Worm (Caenorhabditis elegans) whole organism, L2 larva: ENCODE data around the gene C35A5.5.

Experiments
- C34F6.9 ChIP-seq: fragments of 150-350 bp; optimal IDR thresholded peaks from 2 replicates; lab custom pipeline; 2014; ENCODE audit warnings: missing biosample characterization, missing genetic modification characterization
- F13H6.1 ChIP-seq: sonication (generic microtip); optimal IDR thresholded peaks from 2 replicates; lab custom pipeline; 2016; ENCODE audit warnings: missing genetic modification characterization, missing compliant biosample characterization
- R02D3.7 ChIP-seq: fragments of 150-350 bp; optimal IDR thresholded peaks from 2 replicates; lab custom pipeline; 2014; ENCODE audit warnings: missing biosample characterization, missing genetic modification characterization
- Y55F3AM.14 ChIP-seq: fragments of 200-800 bp; sonication (Bioruptor generic); optimal IDR thresholded peaks from 2 replicates; lab custom pipeline; 2018; ENCODE audit warnings: mild to moderate bottlenecking, missing genetic modification characterization, missing compliant biosample characterization
- ZK546.5 ChIP-seq: sonication (generic microtip); optimal IDR thresholded peaks from 2 replicates; lab custom pipeline; 2017; ENCODE audit warnings: missing biosample characterization, missing genetic modification characterization
- aly-2 ChIP-seq: fragments of 150-350 bp; optimal IDR thresholded peaks from 2 replicates; lab custom pipeline; 2014; ENCODE audit warnings: missing biosample characterization, missing genetic modification characterization
- ama-1 ChIP-seq: fragments of 150-350 bp; optimal IDR thresholded peaks from 2 replicates; lab custom pipeline; 2018; ENCODE audit warnings: inconsistent platforms
- blmp-1 ChIP-seq: sonication (generic microtip); optimal IDR thresholded peaks from 2 replicates; lab custom pipeline; 2017; ENCODE audit warnings: missing genetic modification characterization, mild to moderate bottlenecking, missing compliant biosample characterization, antibody characterized with exemption, moderate library complexity; ENCODE audit not compliant: insufficient read depth
- ceh-16 ChIP-seq: fragments of 150-350 bp; optimal IDR thresholded peaks from 2 replicates; lab custom pipeline; 2014; ENCODE audit warnings: missing biosample characterization, missing genetic modification characterization
- ceh-82 ChIP-seq: fragments of 150-350 bp; optimal IDR thresholded peaks from 2 replicates; lab custom pipeline; 2014; ENCODE audit warnings: missing biosample characterization, missing genetic modification characterization
- crh-2 ChIP-seq: sonication (generic microtip); optimal IDR thresholded peaks from 2 replicates; lab custom pipeline; 2017; ENCODE audit warnings: missing biosample characterization, missing genetic modification characterization
- dmd-4 ChIP-seq: sonication (generic microtip); optimal IDR thresholded peaks from 2 replicates; lab custom pipeline; 2017; ENCODE audit warnings: missing biosample characterization, missing genetic modification characterization
- egl-27 ChIP-seq: sonication (generic microtip); optimal IDR thresholded peaks from 3 replicates; lab custom pipeline; 2017; ENCODE audit warnings: missing biosample characterization, missing genetic modification reagents, missing genetic modification characterization
- elt-3 ChIP-seq: sonication (generic microtip); optimal IDR thresholded peaks from 2 replicates; lab custom pipeline; 2017; ENCODE audit warnings: missing biosample characterization, missing genetic modification characterization
- fos-1 ChIP-seq: fragments of 150-350 bp; optimal IDR thresholded peaks from 2 replicates; lab custom pipeline; 2014; ENCODE audit warnings: missing biosample characterization, missing genetic modification characterization
- gmeb-1 ChIP-seq: fragments of 150-350 bp; optimal IDR thresholded peaks from 2 replicates; lab custom pipeline; 2014; ENCODE audit warnings: missing biosample characterization, missing genetic modification characterization
- lin-39 ChIP-seq: fragments of 150-350 bp; optimal IDR thresholded peaks from 2 replicates; lab custom pipeline; 2014; ENCODE audit warnings: missing biosample characterization, missing genetic modification reagents, missing genetic modification characterization
- mab-5 ChIP-seq: fragments of 150-350 bp; optimal IDR thresholded peaks from 2 replicates; lab custom pipeline; 2014; ENCODE audit warnings: missing biosample characterization, missing genetic modification characterization
- mbf-1 ChIP-seq: sonication (generic microtip); optimal IDR thresholded peaks from 2 replicates; lab custom pipeline; 2017; ENCODE audit warnings: missing biosample characterization, missing genetic modification characterization
- mdl-1 ChIP-seq, 2 experiments: fragments of 150-350 bp in 1 of 2; sonication (generic microtip) in 1 of 2; optimal IDR thresholded peaks; 2 replicates each; lab custom pipeline; 2017; ENCODE audit warnings: missing biosample characterization in 2 of 2, missing genetic modification characterization in 2 of 2
- nhr-10 ChIP-seq: sonication (generic microtip); optimal IDR thresholded peaks from 2 replicates; lab custom pipeline; 2017; ENCODE audit warnings: missing biosample characterization, missing genetic modification characterization
- nhr-11 ChIP-seq: fragments of 150-350 bp; optimal IDR thresholded peaks from 2 replicates; lab custom pipeline; 2014; ENCODE audit warnings: missing biosample characterization, missing genetic modification characterization
- nhr-12 ChIP-seq: fragments of 150-350 bp; optimal IDR thresholded peaks from 2 replicates; lab custom pipeline; 2014; ENCODE audit warnings: missing biosample characterization, missing genetic modification characterization
- nhr-129 ChIP-seq: fragments of 150-350 bp; optimal IDR thresholded peaks from 2 replicates; lab custom pipeline; 2014; ENCODE audit warnings: missing biosample characterization, missing genetic modification characterization
- nhr-23 ChIP-seq: fragments of 150-350 bp; optimal IDR thresholded peaks from 2 replicates; lab custom pipeline; 2014; ENCODE audit warnings: missing biosample characterization, missing genetic modification reagents, missing genetic modification characterization
- nhr-25 ChIP-seq: fragments of 150-350 bp; sonication (generic microtip); optimal IDR thresholded peaks from 3 replicates; lab custom pipeline; 2014; ENCODE audit warnings: missing biosample characterization, missing genetic modification characterization
- nhr-6 ChIP-seq: fragments of 150-350 bp; optimal IDR thresholded peaks from 2 replicates; lab custom pipeline; 2014; ENCODE audit warnings: missing biosample characterization, missing genetic modification characterization
- nhr-77 ChIP-seq: fragments of 150-350 bp; optimal IDR thresholded peaks from 2 replicates; lab custom pipeline; 2014; ENCODE audit warnings: missing biosample characterization, missing genetic modification characterization
- peb-1 ChIP-seq: fragments of 150-350 bp; optimal IDR thresholded peaks from 2 replicates; lab custom pipeline; 2014; ENCODE audit warnings: missing biosample characterization, missing genetic modification characterization
- sem-4 ChIP-seq: fragments of 150-350 bp; optimal IDR thresholded peaks from 2 replicates; lab custom pipeline; 2014; ENCODE audit warnings: missing biosample characterization, missing genetic modification reagents, missing genetic modification characterization
- skn-1 ChIP-seq: sonication (generic microtip); optimal IDR thresholded peaks from 2 replicates; lab custom pipeline; 2017; ENCODE audit warnings: missing biosample characterization, missing genetic modification characterization
- sma-3 ChIP-seq: sonication (generic microtip); optimal IDR thresholded peaks from 2 replicates; lab custom pipeline; 2016; ENCODE audit warnings: missing genetic modification reagents, missing genetic modification characterization, missing compliant biosample characterization
- sma-9 ChIP-seq, 2 experiments: fragments of 150-350 bp in 1 of 2; sonication (generic microtip) in 1 of 2; optimal IDR thresholded peaks; 2 replicates each; lab custom pipeline; 2014 to 2016; ENCODE audit warnings: missing genetic modification characterization in 2 of 2, mild to moderate bottlenecking in 1 of 2, missing biosample characterization in 1 of 2, missing compliant biosample characterization in 1 of 2, missing genetic modification reagents in 1 of 2, moderate library complexity in 1 of 2
- snpc-4 ChIP-seq: fragments of 150-350 bp; optimal IDR thresholded peaks from 2 replicates; lab custom pipeline; 2014; ENCODE audit warnings: missing biosample characterization, missing genetic modification characterization
- unc-39 ChIP-seq: fragments of 150-350 bp; optimal IDR thresholded peaks from 2 replicates; lab custom pipeline; 2014; ENCODE audit warnings: missing biosample characterization, missing genetic modification characterization
- unc-62 ChIP-seq: fragments of 150-350 bp; optimal IDR thresholded peaks from 2 replicates; lab custom pipeline; 2014; ENCODE audit warnings: missing biosample characterization, missing genetic modification reagents, missing genetic modification characterization
- zag-1 ChIP-seq: fragments of 150-350 bp; optimal IDR thresholded peaks from 2 replicates; lab custom pipeline; 2014; ENCODE audit warnings: missing biosample characterization, missing genetic modification characterization
- ztf-1 ChIP-seq: fragments of 200-800 bp; sonication (Bioruptor generic); conservative IDR thresholded peaks from 2 replicates; pipeline ENCODE4 v1.3.6; 2022; ENCODE audit warnings: missing genetic modification characterization, missing compliant biosample characterization

The C35A5.5 gene

ce11 chrV:10485389-10485788 is 20.3 kb upstream of the C35A5.5 start:
- TF ChIP-seq F13H6.1 (tag; lab: Kevin White, UChicago) = peak; percentile 7
- TF ChIP-seq fos-1 (tag; lab: Kevin White, UChicago) = peak; percentile 57
- TF ChIP-seq snpc-4 (tag; lab: Kevin White, UChicago) = no peak
- TF ChIP-seq crh-2 = peak; percentile 5

ce11 chrV:10489998-10490397 is 15.7 kb upstream of the C35A5.5 start, which contains the start of gene ncx-5:
Gene ncx-5 (minus strand): TSS chrV:10490098.
- TF ChIP-seq mab-5 (tag; lab: Kevin White, UChicago) (no peak), skn-1 (tag; lab: Kevin White, UChicago) (no peak), C34F6.9 (tag; lab: Kevin White, UChicago) (no peak), nhr-10 (tag; lab: Kevin White, UChicago) (no peak), mbf-1 (tag; lab: Kevin White, UChicago) (no peak), ama-1 (no peak), zag-1 (tag; lab: Kevin White, UChicago) (no peak), nhr-129 (no peak), nhr-11 (no peak), elt-3 (no peak), mdl-1 (tag; optimal IDR thresholded peaks at IDR 0.05; lab: Kevin White, UChicago) (no peak), nhr-6 (tag; lab: Kevin White, UChicago) (no peak), R02D3.7 (no peak), snpc-4 (tag; lab: Kevin White, UChicago) (no peak), ceh-82 (no peak), blmp-1 (tag; lab: Kevin White, UChicago) (no peak), dmd-4 (no peak), aly-2 (tag; lab: Kevin White, UChicago) (no peak), egl-27 (no peak)

DNA sequence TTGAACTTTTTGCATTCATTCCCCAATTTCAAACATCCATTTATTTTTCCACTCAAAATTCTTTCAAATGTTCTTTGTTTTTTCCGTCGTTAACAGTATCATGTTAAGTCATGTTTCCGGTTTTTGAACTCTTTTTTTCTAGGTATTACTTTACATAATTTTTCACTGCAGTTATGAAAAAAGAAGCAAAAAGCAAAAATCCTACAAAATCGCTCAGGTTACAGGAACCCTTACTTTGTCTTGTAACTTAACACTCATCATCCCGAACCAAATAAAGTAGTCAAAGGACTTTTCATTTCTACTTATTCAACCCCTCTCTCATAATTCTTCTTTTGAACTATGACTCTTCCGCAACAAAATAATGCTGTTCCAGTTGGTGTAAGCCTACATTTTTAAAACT is 14.2 kb upstream of the C35A5.5 start, which contains the start of gene aqp-5:
aqp-5 (plus strand) TSS at position 301 of the 400 bp plus-strand sequence.
- TF ChIP-seq skn-1 (tag; lab: Kevin White, UChicago) (no peak), ztf-1 (GFP tag; lab: Robert Waterston, UW) (no peak), egl-27 (no peak), sma-3 (no peak), peb-1 (tag; lab: Kevin White, UChicago) (no peak), snpc-4 (tag; lab: Kevin White, UChicago) (no peak), sem-4 (tag; lab: Kevin White, UChicago) (no peak), ceh-16 (tag; lab: Kevin White, UChicago) (no peak), unc-62 (GFP tag; lab: Kevin White, UChicago) (no peak), aly-2 (tag; lab: Kevin White, UChicago) (no peak), nhr-6 (tag; lab: Kevin White, UChicago) (no peak), gmeb-1 (tag; lab: Kevin White, UChicago) (no peak)

ce11 chrV:10493150-10493549 is 12.5 kb upstream of the C35A5.5 start, which contains the start of gene ugt-33:
Gene ugt-33 (plus strand): TSS chrV:10493409.
- TF ChIP-seq Y55F3AM.14 (no peak), unc-39 (tag; lab: Kevin White, UChicago) (no peak), sma-9 (GFP tag; optimal IDR thresholded peaks at IDR 0.05; lab: Kevin White, UChicago) (peak; percentile 26), sma-9 (tag; optimal IDR thresholded peaks at IDR 0.05; lab: Kevin White, UChicago) (no peak), gmeb-1 (tag; lab: Kevin White, UChicago) (peak; percentile 23), F13H6.1 (tag; lab: Kevin White, UChicago) (no peak), fos-1 (tag; lab: Kevin White, UChicago) (peak; percentile 64)

- TF ChIP-seq peb-1 (tag; lab: Kevin White, UChicago) (no peak), nhr-25 (tag; lab: Kevin White, UChicago) (no peak), nhr-23 (tag; lab: Kevin White, UChicago) (no peak), ZK546.5 (no peak), nhr-10 (tag; lab: Kevin White, UChicago) (no peak), aly-2 (tag; lab: Kevin White, UChicago) (no peak), nhr-77 (no peak), nhr-12 (no peak), C34F6.9 (tag; lab: Kevin White, UChicago) (no peak), skn-1 (tag; lab: Kevin White, UChicago) (no peak), nhr-11 (no peak), F13H6.1 (tag; lab: Kevin White, UChicago) (no peak), unc-39 (tag; lab: Kevin White, UChicago) (no peak), sma-3 (no peak), Y55F3AM.14 (no peak), lin-39 (no peak), zag-1 (tag; lab: Kevin White, UChicago) (no peak), sem-4 (tag; lab: Kevin White, UChicago) (no peak)
These were observed 8.9 kb upstream of the C35A5.5 start, which contains the start of gene C35A5.4 for ce11 chrV:10496733-10497132. Gene C35A5.4 (plus strand): TSS chrV:10497033.
